Worm (Caenorhabditis elegans) whole organism, early embryonic: Measurements from ENCODE around the gene rpl-33.
A peak's percentile ranks its signal among the peaks of the same experiment; 100 is the strongest.

Experiments
- B0310.2 ChIP-seq: sonication (generic microtip); optimal IDR thresholded peaks from 2 replicates; lab custom pipeline; 2016; ENCODE audit warnings: mild to moderate bottlenecking, missing genetic modification characterization, missing compliant biosample characterization
- F13C5.2 ChIP-seq: sonication (generic microtip); optimal IDR thresholded peaks from 2 replicates; lab custom pipeline; 2017; ENCODE audit warnings: mild to moderate bottlenecking, missing genetic modification characterization, inconsistent platforms, missing compliant biosample characterization
- aly-1 ChIP-seq: sonication (generic microtip); optimal IDR thresholded peaks from 2 replicates; lab custom pipeline; 2016; ENCODE audit warnings: missing genetic modification characterization, missing compliant biosample characterization
- ama-1 ChIP-seq: fragments of 150-350 bp; optimal IDR thresholded peaks from 2 replicates; lab custom pipeline; 2014
- ceh-13 ChIP-seq: fragments of 200-800 bp; sonication (Bioruptor generic); optimal IDR thresholded peaks from 2 replicates; lab custom pipeline; 2018; ENCODE audit warnings: mild to moderate bottlenecking, missing genetic modification characterization, missing compliant biosample characterization
- ceh-36 ChIP-seq: sonication (generic microtip); optimal IDR thresholded peaks from 2 replicates; lab custom pipeline; 2016; ENCODE audit warnings: missing genetic modification characterization, inconsistent platforms, missing compliant biosample characterization
- ets-7 ChIP-seq: sonication (generic microtip); optimal IDR thresholded peaks from 2 replicates; lab custom pipeline; 2016; ENCODE audit warnings: missing genotype, missing genetic modification characterization, missing compliant biosample characterization
- flt-1 ChIP-seq: fragments of 200-800 bp; sonication (Bioruptor generic); IDR thresholded peaks from 2 replicates; pipeline ENCODE4 v1.3.6; 2022; ENCODE audit warnings: missing genetic modification characterization, missing compliant biosample characterization
- hmbx-1 ChIP-seq: sonication (generic microtip); optimal IDR thresholded peaks from 2 replicates; lab custom pipeline; 2016; ENCODE audit warnings: mild to moderate bottlenecking, missing genetic modification characterization, missing compliant biosample characterization
- hmg-4 ChIP-seq: fragments of 200-800 bp; sonication (Bioruptor generic); optimal IDR thresholded peaks from 2 replicates; lab custom pipeline; 2018; ENCODE audit warnings: mild to moderate bottlenecking, missing genetic modification characterization, missing compliant biosample characterization
- hnd-1 ChIP-seq: sonication (generic microtip); optimal IDR thresholded peaks from 2 replicates; lab custom pipeline; 2016; ENCODE audit warnings: missing genetic modification characterization, missing compliant biosample characterization
- pes-1 ChIP-seq: fragments of 200-800 bp; sonication (Bioruptor generic); IDR thresholded peaks from 2 replicates; pipeline ENCODE4 v1.3.6; 2022; ENCODE audit warnings: missing genetic modification reagents, missing genetic modification characterization, missing compliant biosample characterization
- scrt-1 ChIP-seq: fragments of 200-800 bp; sonication (Bioruptor generic); IDR thresholded peaks from 2 replicates; pipeline ENCODE4 v1.3.6; 2022; ENCODE audit warnings: missing genetic modification characterization, missing compliant biosample characterization
- sea-1 ChIP-seq: fragments of 200-800 bp; sonication (Bioruptor generic); conservative IDR thresholded peaks from 2 replicates; pipeline ENCODE4 v1.3.6; 2022; ENCODE audit warnings: missing genetic modification characterization, missing compliant biosample characterization
- tbx-11 ChIP-seq: fragments of 200-800 bp; sonication (Bioruptor generic); IDR thresholded peaks from 2 replicates; pipeline ENCODE4 v1.3.6; 2022; ENCODE audit warnings: missing genetic modification characterization, missing compliant biosample characterization
- tbx-37 ChIP-seq: fragments of 200-800 bp; sonication (Bioruptor generic); conservative IDR thresholded peaks from 2 replicates; pipeline ENCODE4 v1.3.6; 2022; ENCODE audit warnings: missing genetic modification reagents, missing genetic modification characterization, missing compliant biosample characterization
- tra-4 ChIP-seq: sonication (generic microtip); optimal IDR thresholded peaks from 2 replicates; lab custom pipeline; 2017; ENCODE audit warnings: missing genetic modification characterization, missing compliant biosample characterization

Gene rpl-33

ce11 chrII:7104794-7105613, at the start of gene rpl-33, which contains the start of gene farl-11:
Gene rpl-33 (plus strand): TSS chrII:7105563.
Gene farl-11 (minus strand): TSS chrII:7105035.
- TF ChIP-seq scrt-1 (GFP tag; lab: Robert Waterston, UW) = no peak
- TF ChIP-seq ama-1 (lab: Kevin White, UChicago) = no peak
- TF ChIP-seq F13C5.2 (tag; lab: Kevin White, UChicago) = peak; percentile 51
- TF ChIP-seq hmg-4 (GFP tag; lab: Kevin White, UChicago) = no peak
- TF ChIP-seq tra-4 (tag; lab: Kevin White, UChicago) = no peak
- no peak for TF ChIP-seq ceh-36 (tag; lab: Kevin White, UChicago)
- no peak for TF ChIP-seq B0310.2 (tag; lab: Kevin White, UChicago)
- no peak for TF ChIP-seq hnd-1 (tag; lab: Kevin White, UChicago)
- TF ChIP-seq flt-1 = 0 out of 2 replicates have a peak, but pooled peaks have one; percentile 27
- no peak for TF ChIP-seq hmbx-1 (tag; lab: Kevin White, UChicago)

ce11 chrII:7056328-7056727, 49.0 kb upstream of the rpl-33 start:
- no peak for TF ChIP-seq ceh-13 (GFP tag; lab: Kevin White, UChicago)
- TF ChIP-seq ceh-36 (tag; lab: Kevin White, UChicago) = no peak
- TF ChIP-seq pes-1 (GFP tag; lab: Robert Waterston, UW) = no peak
- TF ChIP-seq hnd-1 (tag; lab: Kevin White, UChicago) = no peak
- TF ChIP-seq hmg-4 (GFP tag; lab: Kevin White, UChicago) = no peak
- no peak for TF ChIP-seq scrt-1 (GFP tag; lab: Robert Waterston, UW)
- no peak for TF ChIP-seq tbx-11 (GFP tag; lab: Robert Waterston, UW)
- no peak for TF ChIP-seq tra-4 (tag; lab: Kevin White, UChicago)
- TF ChIP-seq B0310.2 (tag; lab: Kevin White, UChicago) = no peak
- TF ChIP-seq tbx-37 = no peak
- no peak for TF ChIP-seq ets-7
- TF ChIP-seq ama-1 (lab: Kevin White, UChicago) = no peak
- TF ChIP-seq aly-1 (tag; lab: Kevin White, UChicago) = no peak
- TF ChIP-seq flt-1 = no peak
- TF ChIP-seq sea-1 (GFP tag; lab: Robert Waterston, UW) = no peak
- no peak for TF ChIP-seq F13C5.2 (tag; lab: Kevin White, UChicago)
- no peak for TF ChIP-seq hmbx-1 (tag; lab: Kevin White, UChicago)

DNA sequence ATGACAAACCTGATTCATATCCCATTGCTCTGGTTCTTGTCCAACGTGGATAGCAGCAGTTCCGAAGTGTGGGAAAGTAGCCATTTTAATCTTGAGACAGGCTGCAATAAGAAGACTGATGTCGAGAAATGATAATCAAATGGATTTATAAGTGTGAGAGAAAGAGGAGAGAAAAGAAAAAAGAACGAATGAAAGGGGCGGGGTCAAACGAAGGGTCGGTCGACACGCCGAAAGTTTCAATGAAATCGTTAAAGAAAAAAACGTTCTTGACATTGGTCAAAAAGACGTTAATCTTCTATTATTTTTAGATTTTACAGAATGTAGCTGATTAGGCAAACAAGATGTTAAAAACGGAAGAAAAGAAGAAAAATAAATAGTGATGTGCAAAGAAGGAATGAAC, 47.5 kb upstream of the rpl-33 start, which contains the start of gene cth-2:
cth-2 (minus strand) TSS at position 101 of the 400 bp plus-strand sequence.
- TF ChIP-seq aly-1 (tag; lab: Kevin White, UChicago) = no peak
- no peak for TF ChIP-seq pes-1 (GFP tag; lab: Robert Waterston, UW)
- no peak for TF ChIP-seq ceh-36 (tag; lab: Kevin White, UChicago)

- no peak for TF ChIP-seq ceh-13 (GFP tag; lab: Kevin White, UChicago)
Observed at ce11 chrII:7059274-7059757, 46.0 kb upstream of the rpl-33 start.

DNA sequence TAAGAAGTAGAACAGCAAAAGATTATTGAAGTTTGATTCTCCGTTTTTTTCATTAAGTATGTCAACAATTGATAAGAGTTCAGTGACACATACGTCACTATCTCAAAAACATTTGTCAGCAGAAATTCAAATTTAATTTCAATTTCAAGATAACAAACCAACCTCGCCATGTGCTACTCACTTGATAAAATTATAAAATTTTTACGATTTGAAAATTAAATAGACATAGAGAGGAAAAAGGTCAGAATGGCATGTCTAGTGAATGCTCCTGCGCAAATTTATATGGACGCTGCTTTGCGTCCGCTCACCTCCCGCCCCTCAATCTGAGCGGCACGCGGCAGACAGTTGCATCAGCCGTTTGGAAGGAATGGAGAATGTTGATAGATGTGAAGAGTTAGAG, 45.2 kb upstream of the rpl-33 start:
- no peak for TF ChIP-seq tbx-11 (GFP tag; lab: Robert Waterston, UW)
- no peak for TF ChIP-seq aly-1 (tag; lab: Kevin White, UChicago)
- no peak for TF ChIP-seq scrt-1 (GFP tag; lab: Robert Waterston, UW)
- no peak for TF ChIP-seq hmbx-1 (tag; lab: Kevin White, UChicago)
- TF ChIP-seq pes-1 (GFP tag; lab: Robert Waterston, UW) = no peak
- no peak for TF ChIP-seq flt-1
- no peak for TF ChIP-seq F13C5.2 (tag; lab: Kevin White, UChicago)
- no peak for TF ChIP-seq hmg-4 (GFP tag; lab: Kevin White, UChicago)
- no peak for TF ChIP-seq ets-7
- no peak for TF ChIP-seq sea-1 (GFP tag; lab: Robert Waterston, UW)

- TF ChIP-seq ceh-36 (tag; lab: Kevin White, UChicago) = no peak
- TF ChIP-seq sea-1 (GFP tag; lab: Robert Waterston, UW) = no peak
- no peak for TF ChIP-seq pes-1 (GFP tag; lab: Robert Waterston, UW)
- TF ChIP-seq ceh-13 (GFP tag; lab: Kevin White, UChicago) = no peak
- no peak for TF ChIP-seq hmbx-1 (tag; lab: Kevin White, UChicago)
- TF ChIP-seq B0310.2 (tag; lab: Kevin White, UChicago) = no peak
- no peak for TF ChIP-seq tbx-37
- no peak for TF ChIP-seq scrt-1 (GFP tag; lab: Robert Waterston, UW)
- no peak for TF ChIP-seq flt-1
- no peak for TF ChIP-seq ama-1 (lab: Kevin White, UChicago)
- no peak for TF ChIP-seq hnd-1 (tag; lab: Kevin White, UChicago)
- no peak for TF ChIP-seq hmg-4 (GFP tag; lab: Kevin White, UChicago)
- TF ChIP-seq tra-4 (tag; lab: Kevin White, UChicago) = no peak
- no peak for TF ChIP-seq aly-1 (tag; lab: Kevin White, UChicago)
- no peak for TF ChIP-seq F13C5.2 (tag; lab: Kevin White, UChicago)
- TF ChIP-seq tbx-11 (GFP tag; lab: Robert Waterston, UW) = no peak
Observed at ce11 chrII:7060791-7061190, 44.6 kb upstream of the rpl-33 start.

DNA sequence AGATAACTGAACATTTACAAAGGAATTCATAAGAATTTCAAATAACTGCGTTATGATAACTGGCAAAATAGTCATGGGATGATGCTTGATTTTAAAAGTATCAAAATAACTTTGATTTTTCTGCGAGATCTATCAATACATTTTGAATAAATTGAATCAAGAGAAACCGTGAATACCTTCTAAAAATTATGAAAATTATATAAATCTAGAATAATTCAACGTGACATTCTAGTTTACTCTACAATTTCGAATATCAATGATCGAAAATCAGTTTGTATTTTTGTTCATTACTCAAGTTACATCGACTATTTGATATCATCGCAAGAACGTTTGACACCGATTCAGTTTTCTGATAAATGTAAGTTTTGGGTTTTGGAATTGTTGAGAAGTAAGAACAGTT, 43.6 kb upstream of the rpl-33 start, which contains the start of gene acs-6:
acs-6 (plus strand) TSS at position 301 of the 400 bp plus-strand sequence.
- TF ChIP-seq tbx-37 = no peak
- no peak for TF ChIP-seq scrt-1 (GFP tag; lab: Robert Waterston, UW)
- TF ChIP-seq flt-1 = no peak
- TF ChIP-seq tbx-11 (GFP tag; lab: Robert Waterston, UW) = no peak
- TF ChIP-seq hnd-1 (tag; lab: Kevin White, UChicago) = no peak
- TF ChIP-seq ceh-13 (GFP tag; lab: Kevin White, UChicago) = no peak
- no peak for TF ChIP-seq hmg-4 (GFP tag; lab: Kevin White, UChicago)
- no peak for TF ChIP-seq ceh-36 (tag; lab: Kevin White, UChicago)
- no peak for TF ChIP-seq ama-1 (lab: Kevin White, UChicago)
- no peak for TF ChIP-seq pes-1 (GFP tag; lab: Robert Waterston, UW)
- TF ChIP-seq aly-1 (tag; lab: Kevin White, UChicago) = no peak
